ENCODE assay signal across 3 fruit fly cellular contexts in genomic region chrX:245802-246201, dm6.
TF ChIP-seq lines count a peak whose summit lies in the region.

CG3038 (minus strand) TSS chrX:245856.
G9a (plus strand) TSS chrX:245978.

TF ChIP-seq in whole organism, adult, 20 proteins besides CTCF, POLR2A, EP300 and RAD21 (continued from another document):
- TF ChIP-seq CG1620 (GFP tag; optimal IDR thresholded peaks at IDR 0.05; lab: Kevin White, UChicago): peak; percentile 64

TF ChIP-seq in whole organism, embryonic, 481 proteins besides CTCF, POLR2A, EP300 and RAD21 (continued from another document and continues in another):
- no peak for TF ChIP-seq CG3726 (GFP tag; IDR thresholded peaks at IDR 0.05; lab: Robert Waterston, UW)
- peak; percentile 44 for TF ChIP-seq CG7987 (GFP tag; optimal IDR thresholded peaks at IDR 0.05; lab: Kevin White, UChicago)
- TF ChIP-seq Med (GFP tag; lab: Kevin White, UChicago): peak; percentile 95
- peak; percentile 24 for TF ChIP-seq NC2β (GFP tag; optimal IDR thresholded peaks at IDR 0.05; lab: Kevin White, UChicago)
- peak; percentile 41 for TF ChIP-seq chn (GFP tag; optimal IDR thresholded peaks at IDR 0.05; lab: Kevin White, UChicago)
- TF ChIP-seq Meics (GFP tag; optimal IDR thresholded peaks at IDR 0.05; lab: Kevin White, UChicago): no peak
- TF ChIP-seq zfh1 (GFP tag; IDR thresholded peaks at IDR 0.05; lab: Robert Waterston, UW): no peak
- TF ChIP-seq Lpt (GFP tag; optimal IDR thresholded peaks at IDR 0.05; lab: Kevin White, UChicago): no peak
- peak; percentile 23 for TF ChIP-seq CG7556 (GFP tag; optimal IDR thresholded peaks at IDR 0.05; lab: Kevin White, UChicago)
- TF ChIP-seq ems (GFP tag; optimal IDR thresholded peaks at IDR 0.05; lab: Kevin White, UChicago): peak; percentile 36
- TF ChIP-seq grau (tag; optimal IDR thresholded peaks at IDR 0.05; lab: Kevin White, UChicago): peak; percentile 31
- peak; percentile 75 for TF ChIP-seq dm (GFP tag; optimal IDR thresholded peaks at IDR 0.05; lab: Kevin White, UChicago)
- no peak for TF ChIP-seq Vsx1 (GFP tag; optimal IDR thresholded peaks at IDR 0.05; lab: Kevin White, UChicago)
- TF ChIP-seq CG9876 (GFP tag; optimal IDR thresholded peaks at IDR 0.05; lab: Kevin White, UChicago): peak; percentile 37
- peak; percentile 63 for TF ChIP-seq CG17829 (tag; optimal IDR thresholded peaks at IDR 0.05; lab: Kevin White, UChicago)
- no peak for TF ChIP-seq fd102C (GFP tag; optimal IDR thresholded peaks at IDR 0.05; lab: Kevin White, UChicago)
- TF ChIP-seq Lim3 (GFP tag; IDR thresholded peaks at IDR 0.05; lab: Robert Waterston, UW): no peak
- peak; percentile 37 for TF ChIP-seq Fer3 (tag; optimal IDR thresholded peaks at IDR 0.05; lab: Kevin White, UChicago)
- TF ChIP-seq CG2712 (tag; optimal IDR thresholded peaks at IDR 0.05; lab: Kevin White, UChicago): peak; percentile 38
- TF ChIP-seq cad (GFP tag; optimal IDR thresholded peaks at IDR 0.05; lab: Kevin White, UChicago): no peak
- peak; percentile 44 for TF ChIP-seq Antp (GFP tag; optimal IDR thresholded peaks at IDR 0.05; lab: Kevin White, UChicago)
- TF ChIP-seq phol (tag; optimal IDR thresholded peaks at IDR 0.05; lab: Kevin White, UChicago): peak; percentile 75
- peak; percentile 30 for TF ChIP-seq CG12744 (GFP tag; optimal IDR thresholded peaks at IDR 0.05; lab: Kevin White, UChicago)
- TF ChIP-seq lov (optimal IDR thresholded peaks at IDR 0.05; lab: Kevin White, UChicago): no peak
- TF ChIP-seq lov (GFP tag; IDR thresholded peaks at IDR 0.05; lab: Robert Waterston, UW): no peak
- TF ChIP-seq gce (GFP tag; IDR thresholded peaks at IDR 0.05; lab: Robert Waterston, UW): no peak
- TF ChIP-seq CG2678 (tag; optimal IDR thresholded peaks at IDR 0.05; lab: Kevin White, UChicago): no peak
- TF ChIP-seq Scr (GFP tag; IDR thresholded peaks at IDR 0.05; lab: Robert Waterston, UW; ENCODE audit: partially characterized antibody): no peak
- TF ChIP-seq CG7372 (GFP tag; IDR thresholded peaks at IDR 0.05; lab: Robert Waterston, UW): no peak
- peak; percentile 55 for TF ChIP-seq CG15601 (tag; optimal IDR thresholded peaks at IDR 0.05; lab: Kevin White, UChicago)
- no peak for TF ChIP-seq crc (GFP tag; optimal IDR thresholded peaks at IDR 0.05; lab: Kevin White, UChicago)
- no peak for TF ChIP-seq CG6683 (GFP tag; optimal IDR thresholded peaks at IDR 0.05; lab: Kevin White, UChicago)
- TF ChIP-seq jumu (GFP tag; optimal IDR thresholded peaks at IDR 0.05; lab: Kevin White, UChicago): peak; percentile 31
- TF ChIP-seq CG2129 (GFP tag; IDR thresholded peaks at IDR 0.05; lab: Robert Waterston, UW; ENCODE audit: partially characterized antibody): no peak
- TF ChIP-seq knrl (GFP tag; IDR thresholded peaks at IDR 0.05; lab: Robert Waterston, UW; ENCODE audit: partially characterized antibody): no peak
- peak; percentile 94 for TF ChIP-seq BEAF-32 (GFP tag; optimal IDR thresholded peaks at IDR 0.05; lab: Kevin White, UChicago)
- no peak for TF ChIP-seq D19A (tag; optimal IDR thresholded peaks at IDR 0.05; lab: Kevin White, UChicago)
- TF ChIP-seq CG1529 (GFP tag; optimal IDR thresholded peaks at IDR 0.05; lab: Kevin White, UChicago): peak; percentile 22
- peak in 1 of 3 experiments; percentile 77 for TF ChIP-seq Stat92E (GFP tag; optimal IDR thresholded peaks at IDR 0.05; lab: Kevin White, UChicago)
- TF ChIP-seq CG8944 (GFP tag; optimal IDR thresholded peaks at IDR 0.05; lab: Kevin White, UChicago): peak; percentile 14
- no peak for TF ChIP-seq CG11560 (tag; IDR thresholded peaks at IDR 0.05; lab: Robert Waterston, UW)
- TF ChIP-seq CG13894 (tag; optimal IDR thresholded peaks at IDR 0.05; lab: Kevin White, UChicago): peak; percentile 72
- TF ChIP-seq HHEX (GFP tag; optimal IDR thresholded peaks at IDR 0.05; lab: Kevin White, UChicago): peak; percentile 32
- no peak for TF ChIP-seq CG32767 (GFP tag; IDR thresholded peaks at IDR 0.05; lab: Robert Waterston, UW)
- peak; percentile 14 for TF ChIP-seq PHDP (tag; optimal IDR thresholded peaks at IDR 0.05; lab: Kevin White, UChicago)
- no peak for TF ChIP-seq Oaz (GFP tag; IDR thresholded peaks at IDR 0.05; lab: Robert Waterston, UW)
- no peak for TF ChIP-seq lab (GFP tag; optimal IDR thresholded peaks at IDR 0.05; lab: Kevin White, UChicago)
- TF ChIP-seq CG17802 (tag; optimal IDR thresholded peaks at IDR 0.05; lab: Kevin White, UChicago): no peak
- TF ChIP-seq CG12391 (tag; optimal IDR thresholded peaks at IDR 0.05; lab: Kevin White, UChicago): peak; percentile 63
- peak; percentile 22 for TF ChIP-seq Dad (GFP tag; optimal IDR thresholded peaks at IDR 0.05; lab: Kevin White, UChicago)
- no peak for TF ChIP-seq pnt (GFP tag; optimal IDR thresholded peaks at IDR 0.05; lab: Kevin White, UChicago)
- no peak for TF ChIP-seq CG8359 (GFP tag; optimal IDR thresholded peaks at IDR 0.05; lab: Kevin White, UChicago; ENCODE audit: borderline replicate concordance)
- no peak for TF ChIP-seq ttk (GFP tag; IDR thresholded peaks at IDR 0.05; lab: Robert Waterston, UW)
- TF ChIP-seq CG16863 (GFP tag; optimal IDR thresholded peaks at IDR 0.05; lab: Kevin White, UChicago): no peak
- TF ChIP-seq Xbp1 (GFP tag; optimal IDR thresholded peaks at IDR 0.05; lab: Kevin White, UChicago): peak; percentile 56
- TF ChIP-seq Myb (GFP tag; optimal IDR thresholded peaks at IDR 0.05; lab: Kevin White, UChicago): peak; percentile 79
- TF ChIP-seq klu (GFP tag; IDR thresholded peaks at IDR 0.05; lab: Robert Waterston, UW): no peak
- no peak for TF ChIP-seq ac (GFP tag; optimal IDR thresholded peaks at IDR 0.05; lab: Kevin White, UChicago)
- TF ChIP-seq Deaf1 (tag; optimal IDR thresholded peaks at IDR 0.05; lab: Kevin White, UChicago): peak; percentile 31
- TF ChIP-seq pb (GFP tag; optimal IDR thresholded peaks at IDR 0.05; lab: Kevin White, UChicago): peak; percentile 8
- no peak for TF ChIP-seq HLH4C (GFP tag; IDR thresholded peaks at IDR 0.05; lab: Robert Waterston, UW; ENCODE audit: partially characterized antibody)
- TF ChIP-seq CG13424 (tag; optimal IDR thresholded peaks at IDR 0.05; lab: Kevin White, UChicago): peak; percentile 17
- peak; percentile 50 for TF ChIP-seq gcm2 (GFP tag; optimal IDR thresholded peaks at IDR 0.05; lab: Kevin White, UChicago)
- peak in 1 of 2 experiments; percentile 54 for TF ChIP-seq insv (GFP tag; optimal IDR thresholded peaks at IDR 0.05; lab: Kevin White, UChicago)
- TF ChIP-seq sob (GFP tag; IDR thresholded peaks at IDR 0.05; lab: Robert Waterston, UW): no peak
- peak in 1 of 2 experiments; percentile 21 for TF ChIP-seq chif (GFP tag; optimal IDR thresholded peaks at IDR 0.05; lab: Kevin White, UChicago)
- no peak for TF ChIP-seq CG10366 (GFP tag; IDR thresholded peaks at IDR 0.05; lab: Robert Waterston, UW)

TF ChIP-seq in whole organism, prepupa, 60 proteins besides CTCF, POLR2A, EP300 and RAD21 (continued from another document):
- TF ChIP-seq lz (GFP tag; optimal IDR thresholded peaks at IDR 0.05; lab: Kevin White, UChicago): peak; percentile 5
- TF ChIP-seq CG8119 (GFP tag; IDR thresholded peaks at IDR 0.05; lab: Robert Waterston, UW): no peak
- no peak for TF ChIP-seq CG6792 (GFP tag; optimal IDR thresholded peaks at IDR 0.05; lab: Kevin White, UChicago)
- no peak for TF ChIP-seq CG9139 (GFP tag; optimal IDR thresholded peaks at IDR 0.05; lab: Kevin White, UChicago)
- no peak for TF ChIP-seq CG10669 (GFP tag; optimal IDR thresholded peaks at IDR 0.05; lab: Kevin White, UChicago)
- TF ChIP-seq CG31627 (GFP tag; optimal IDR thresholded peaks at IDR 0.05; lab: Kevin White, UChicago): peak; percentile 22
- no peak for TF ChIP-seq Gug (GFP tag; IDR thresholded peaks at IDR 0.05; lab: Robert Waterston, UW)
- peak; percentile 9 for TF ChIP-seq CG6854 (GFP tag; optimal IDR thresholded peaks at IDR 0.05; lab: Kevin White, UChicago)
- TF ChIP-seq pdm3 (GFP tag; optimal IDR thresholded peaks at IDR 0.05; lab: Kevin White, UChicago): no peak
- no peak for TF ChIP-seq svp (GFP tag; lab: Kevin White, UChicago)
- TF ChIP-seq achi (GFP tag; optimal IDR thresholded peaks at IDR 0.05; lab: Kevin White, UChicago): peak; percentile 19
- no peak for TF ChIP-seq CG6808 (GFP tag; optimal IDR thresholded peaks at IDR 0.05; lab: Kevin White, UChicago)
- no peak for TF ChIP-seq Hr39 (GFP tag; optimal IDR thresholded peaks at IDR 0.05; lab: Kevin White, UChicago)
- no peak for TF ChIP-seq Smox (GFP tag; optimal IDR thresholded peaks at IDR 0.05; lab: Kevin White, UChicago)
- TF ChIP-seq CG34406 (GFP tag; optimal IDR thresholded peaks at IDR 0.05; lab: Kevin White, UChicago): no peak
- no peak for TF ChIP-seq CG15336 (GFP tag; IDR thresholded peaks at IDR 0.05; lab: Robert Waterston, UW)
